Fruit fly (Drosophila melanogaster) whole organism, prepupa: ENCODE measurements around the gene CG5116.

Source experiments
- Blimp-1 ChIP-seq: fragments of 200-800 bp; sonication (Bioruptor generic); optimal IDR thresholded peaks from 3 replicates; lab custom pipeline; 2017; ENCODE audit warnings: missing biosample characterization, missing genetic modification characterization, mild to moderate bottlenecking, moderate library complexity, missing genetic modification reagents
- CG10631 ChIP-seq: fragments of 200-800 bp; sonication (Bioruptor generic); optimal IDR thresholded peaks from 2 replicates; lab custom pipeline; 2016; ENCODE audit warnings: missing biosample characterization, missing genetic modification characterization
- CG11294 ChIP-seq: fragments of 200-800 bp; sonication (Bioruptor generic); IDR thresholded peaks from 2 replicates; pipeline ENCODE4 v1.3.6; 2022; ENCODE audit warnings: missing biosample characterization, missing genetic modification characterization
- CG11762 ChIP-seq: fragments of 200-800 bp; sonication (Bioruptor generic); optimal IDR thresholded peaks from 3 replicates; lab custom pipeline; 2016; ENCODE audit warnings: missing biosample characterization, missing genetic modification characterization; ENCODE audit not compliant: insufficient read depth
- CG15336 ChIP-seq: fragments of 200-800 bp; sonication (Bioruptor generic); IDR thresholded peaks from 2 replicates; pipeline ENCODE4 v1.3.6; 2022; ENCODE audit warnings: missing biosample characterization, missing genetic modification characterization
- CG1621 ChIP-seq: fragments of 200-800 bp; sonication (Bioruptor generic); optimal IDR thresholded peaks from 3 replicates; lab custom pipeline; 2018; ENCODE audit warnings: missing biosample characterization, mild to moderate bottlenecking, missing genetic modification characterization
- CG16779 ChIP-seq: fragments of 200-800 bp; sonication (Bioruptor generic); optimal IDR thresholded peaks from 3 replicates; lab custom pipeline; 2017; ENCODE audit warnings: missing biosample characterization, mild to moderate bottlenecking, missing genetic modification characterization
- CG3032 ChIP-seq: fragments of 200-800 bp; optimal IDR thresholded peaks from 2 replicates; lab custom pipeline; 2019; ENCODE audit warnings: missing biosample characterization, mild to moderate bottlenecking, missing genetic modification characterization, moderate library complexity
- CG31627 ChIP-seq: fragments of 200-800 bp; sonication (Bioruptor generic); optimal IDR thresholded peaks from 3 replicates; lab custom pipeline; 2016; ENCODE audit warnings: missing biosample characterization, missing genetic modification characterization
- CG32006 ChIP-seq: fragments of 200-800 bp; sonication (Bioruptor generic); optimal IDR thresholded peaks from 3 replicates; lab custom pipeline; 2017; ENCODE audit warnings: missing biosample characterization, mild to moderate bottlenecking, missing genetic modification characterization
- CG3919 ChIP-seq: fragments of 200-800 bp; sonication (Bioruptor generic); optimal IDR thresholded peaks from 3 replicates; lab custom pipeline; 2016; ENCODE audit warnings: missing biosample characterization, missing genetic modification characterization
- CG6276 ChIP-seq: fragments of 200-800 bp; sonication (Bioruptor generic); optimal IDR thresholded peaks from 2 replicates; lab custom pipeline; 2017; ENCODE audit warnings: missing biosample characterization, mild to moderate bottlenecking, missing genetic modification characterization
- CG6808 ChIP-seq: fragments of 200-800 bp; sonication (Bioruptor generic); optimal IDR thresholded peaks from 3 replicates; lab custom pipeline; 2017; ENCODE audit warnings: missing biosample characterization, missing genetic modification characterization, mild to moderate bottlenecking, moderate library complexity, missing genetic modification reagents
- CG6854 ChIP-seq: fragments of 200-800 bp; sonication (Bioruptor generic); optimal IDR thresholded peaks from 2 replicates; lab custom pipeline; 2017; ENCODE audit warnings: missing biosample characterization, mild to moderate bottlenecking, missing genetic modification characterization
- CG7368 ChIP-seq: fragments of 200-800 bp; sonication (Bioruptor generic); optimal IDR thresholded peaks from 3 replicates; lab custom pipeline; 2016; ENCODE audit warnings: missing biosample characterization, missing genetic modification characterization
- CG8319 ChIP-seq: fragments of 200-800 bp; sonication (Bioruptor generic); optimal IDR thresholded peaks from 3 replicates; lab custom pipeline; 2016; ENCODE audit warnings: missing biosample characterization, missing genetic modification characterization
- CG8632 ChIP-seq: fragments of 200-800 bp; sonication (Bioruptor generic); optimal IDR thresholded peaks from 3 replicates; lab custom pipeline; 2016; ENCODE audit warnings: missing biosample characterization, missing genetic modification characterization
- CG9139 ChIP-seq: fragments of 200-800 bp; sonication (Bioruptor generic); optimal IDR thresholded peaks from 3 replicates; lab custom pipeline; 2017; ENCODE audit warnings: missing biosample characterization, mild to moderate bottlenecking, missing genetic modification characterization
- Eip78C ChIP-seq: fragments of 200-800 bp; sonication (Bioruptor generic); peaks from one replicate; lab custom pipeline; 2016; ENCODE audit warnings: missing biosample characterization, missing genetic modification characterization
- Ets21C ChIP-seq: fragments of 200-800 bp; sonication (Bioruptor generic); optimal IDR thresholded peaks from 3 replicates; lab custom pipeline; 2016; ENCODE audit warnings: missing biosample characterization, missing genetic modification characterization
- Ets96B ChIP-seq: fragments of 200-800 bp; optimal IDR thresholded peaks from 2 replicates; lab custom pipeline; 2019; ENCODE audit warnings: missing biosample characterization, mild to moderate bottlenecking, missing genetic modification characterization, moderate library complexity
- Gug ChIP-seq: fragments of 200-800 bp; sonication (Bioruptor generic); IDR thresholded peaks from 2 replicates; pipeline ENCODE4 v1.3.6; 2022; ENCODE audit warnings: missing biosample characterization, missing genetic modification characterization
- Hr39 ChIP-seq: fragments of 200-800 bp; sonication (Bioruptor generic); optimal IDR thresholded peaks from 2 replicates; lab custom pipeline; 2016; ENCODE audit warnings: missing biosample characterization, missing genetic modification characterization
- Hr4 ChIP-seq: fragments of 200-800 bp; sonication (Bioruptor generic); optimal IDR thresholded peaks from 3 replicates; lab custom pipeline; 2016; ENCODE audit warnings: missing biosample characterization, missing genetic modification characterization
- Lpt ChIP-seq: fragments of 200-800 bp; sonication (Bioruptor generic); optimal IDR thresholded peaks from 3 replicates; lab custom pipeline; 2016; ENCODE audit warnings: missing biosample characterization, missing genetic modification characterization
- cyc ChIP-seq: fragments of 200-800 bp; sonication (Bioruptor generic); optimal IDR thresholded peaks from 3 replicates; lab custom pipeline; 2016; ENCODE audit warnings: missing biosample characterization, missing genetic modification characterization
- eg ChIP-seq: fragments of 200-800 bp; sonication (Bioruptor generic); IDR thresholded peaks from 3 replicates; pipeline ENCODE4 v1.3.6; 2022; ENCODE audit warnings: missing biosample characterization, missing genetic modification characterization
- esn ChIP-seq: fragments of 200-800 bp; sonication (Bioruptor generic); optimal IDR thresholded peaks from 2 replicates; lab custom pipeline; 2016; ENCODE audit warnings: missing biosample characterization, mild to moderate bottlenecking, missing genetic modification characterization, moderate library complexity
- fkh ChIP-seq: fragments of 200-800 bp; sonication (Bioruptor generic); optimal IDR thresholded peaks from 3 replicates; lab custom pipeline; 2017; ENCODE audit warnings: missing biosample characterization, mild to moderate bottlenecking, missing genetic modification characterization, moderate library complexity
- pdm3 ChIP-seq: fragments of 200-800 bp; sonication (Bioruptor generic); optimal IDR thresholded peaks from 3 replicates; lab custom pipeline; 2016; ENCODE audit warnings: missing biosample characterization, missing genetic modification characterization
- spab ChIP-seq: fragments of 200-800 bp; sonication (Bioruptor generic); optimal IDR thresholded peaks from 2 replicates; lab custom pipeline; 2017; ENCODE audit warnings: missing biosample characterization, mild to moderate bottlenecking, missing genetic modification characterization, missing genetic modification reagents
- ss ChIP-seq, 2 experiments: fragments of 200-800 bp; sonication (Bioruptor generic); optimal IDR thresholded peaks; 2 replicates in 1 of 2; 3 replicates in 1 of 2; lab custom pipeline; 2017 to 2018; ENCODE audit warnings: mild to moderate bottlenecking in 2 of 2, missing biosample characterization in 2 of 2, missing genetic modification characterization in 2 of 2, moderate library complexity in 1 of 2
- svp ChIP-seq: fragments of 200-800 bp; sonication (Bioruptor generic); peaks from one replicate; lab custom pipeline; 2016; ENCODE audit warnings: missing biosample characterization, missing genetic modification characterization
- vri ChIP-seq: fragments of 200-800 bp; sonication (Bioruptor generic); optimal IDR thresholded peaks from 3 replicates; lab custom pipeline; 2016; ENCODE audit warnings: missing biosample characterization, mild to moderate bottlenecking, missing genetic modification characterization

CG5116 gene

dm6 chr3R:25445546-25446400 is 37.1 kb upstream of the CG5116 start (continued):
- TF ChIP-seq Blimp-1 (no peak), Lpt (GFP tag; lab: Kevin White, UChicago) (peak; percentile 91), CG3032 (peak; percentile 84), CG9139 (peak; percentile 71), CG31627 (GFP tag; lab: Kevin White, UChicago) (peak; percentile 82), CG11294 (peak; percentile 77; the same call in 1 of the 2 replicates), CG7368 (GFP tag; lab: Kevin White, UChicago) (peak; percentile 65), vri (GFP tag; lab: Kevin White, UChicago) (peak; percentile 36), Eip78C (GFP tag; lab: Kevin White, UChicago) (peak; percentile 98), esn (peak; percentile 82), CG16779 (tag; lab: Kevin White, UChicago) (peak; percentile 80), CG15336 (GFP tag; lab: Robert Waterston, UW) (peak; percentile 95), Hr39 (peak; percentile 80), CG6854 (peak; percentile 63), CG6276 (GFP tag; lab: Kevin White, UChicago) (peak; percentile 83), Ets21C (GFP tag; lab: Kevin White, UChicago) (peak; percentile 74), CG32006 (GFP tag; lab: Kevin White, UChicago) (peak; percentile 94), eg (GFP tag; lab: Robert Waterston, UW) (peak; percentile 91), CG1621 (tag; lab: Kevin White, UChicago) (peak; percentile 88), CG6808 (GFP tag; lab: Kevin White, UChicago) (peak; percentile 80), CG3919 (peak; percentile 91), cyc (GFP tag; lab: Kevin White, UChicago) (peak; percentile 75), CG8632 (peak; percentile 82), Gug (GFP tag; lab: Robert Waterston, UW) (peak; percentile 86), fkh (GFP tag; lab: Kevin White, UChicago) (no peak), CG8319 (GFP tag; lab: Kevin White, UChicago) (peak; percentile 76)
- TF ChIP-seq, all 60 proteins: peak for 56

- TF ChIP-seq Blimp-1: peak; percentile 58
- no peak for TF ChIP-seq CG8632
- TF ChIP-seq eg (GFP tag; lab: Robert Waterston, UW): no peak
- TF ChIP-seq CG32006 (GFP tag; lab: Kevin White, UChicago): peak; percentile 19
- peak; percentile 24 for TF ChIP-seq fkh (GFP tag; lab: Kevin White, UChicago)
- TF ChIP-seq Hr4 (GFP tag; lab: Kevin White, UChicago): peak; percentile 2
- TF ChIP-seq pdm3 (GFP tag; lab: Kevin White, UChicago): peak; percentile 3
- TF ChIP-seq svp (GFP tag; lab: Kevin White, UChicago): peak; percentile 41
Measured at dm6 chr3R:25446482-25447300, 36.2 kb upstream of the CG5116 start.

dm6 chr3R:25447451-25447850 is 35.4 kb upstream of the CG5116 start:
- TF ChIP-seq CG3919: no peak
- TF ChIP-seq fkh (GFP tag; lab: Kevin White, UChicago): no peak
- TF ChIP-seq CG8319 (GFP tag; lab: Kevin White, UChicago): no peak
- TF ChIP-seq CG10631: no peak
- no peak for TF ChIP-seq CG11762 (GFP tag; lab: Kevin White, UChicago)
- TF ChIP-seq Gug (GFP tag; lab: Robert Waterston, UW): no peak
- no peak for TF ChIP-seq CG9139
- TF ChIP-seq CG32006 (GFP tag; lab: Kevin White, UChicago): no peak
- TF ChIP-seq ss (GFP tag; optimal IDR thresholded peaks at IDR 0.05; lab: Kevin White, UChicago): no peak
- no peak for TF ChIP-seq spab
- TF ChIP-seq Hr39: no peak
- TF ChIP-seq CG6276 (GFP tag; lab: Kevin White, UChicago): no peak
- TF ChIP-seq CG1621 (tag; lab: Kevin White, UChicago): no peak
- TF ChIP-seq Ets21C (GFP tag; lab: Kevin White, UChicago): no peak
- TF ChIP-seq CG8632: no peak
- TF ChIP-seq Ets96B (tag; lab: Kevin White, UChicago): no peak
- TF ChIP-seq, all 60 proteins: peak for 0
